Fruit fly (Drosophila melanogaster) whole organism, embryonic: ENCODE data around the gene Ogdh.

Experiments
- Asciz ChIP-seq: fragments of 200-800 bp; sonication (Bioruptor generic); optimal IDR thresholded peaks from 2 replicates; lab custom pipeline; 2017; ENCODE audit warnings: missing biosample characterization, mild to moderate bottlenecking, missing genetic modification characterization, missing genetic modification reagents
- B-H2 ChIP-seq: fragments of 200-800 bp; sonication (Bioruptor generic); optimal IDR thresholded peaks from 2 replicates; lab custom pipeline; 2018; ENCODE audit warnings: missing biosample characterization, mild to moderate bottlenecking, missing genetic modification characterization
- BEAF-32 ChIP-seq: fragments of 200-800 bp; sonication (Bioruptor generic); optimal IDR thresholded peaks from 3 replicates; lab custom pipeline; 2017; ENCODE audit warnings: missing biosample characterization, missing genetic modification characterization, mild to moderate bottlenecking, moderate library complexity, missing genetic modification reagents
- Bdp1 ChIP-seq: fragments of 200-800 bp; sonication (Bioruptor generic); optimal IDR thresholded peaks from 3 replicates; lab custom pipeline; 2016; ENCODE audit warnings: missing biosample characterization, missing genetic modification characterization
- CG11456 ChIP-seq: fragments of 200-800 bp; sonication (Bioruptor generic); IDR thresholded peaks from 3 replicates; pipeline ENCODE4 v1.3.6; 2022; ENCODE audit warnings: missing biosample characterization, missing genetic modification characterization
- CG12299 ChIP-seq: fragments of 200-800 bp; sonication (Bioruptor generic); optimal IDR thresholded peaks from 2 replicates; lab custom pipeline; 2018; ENCODE audit warnings: missing biosample characterization, mild to moderate bottlenecking, missing genetic modification characterization
- CG13296 ChIP-seq: fragments of 200-800 bp; sonication (Bioruptor generic); optimal IDR thresholded peaks from 3 replicates; lab custom pipeline; 2018; ENCODE audit warnings: missing biosample characterization, mild to moderate bottlenecking, missing genetic modification characterization
- CG17361 ChIP-seq: fragments of 200-800 bp; sonication (Bioruptor generic); IDR thresholded peaks from 3 replicates; pipeline ENCODE4 v1.3.6; 2022; ENCODE audit warnings: missing biosample characterization, missing genetic modification characterization
- CG3065 ChIP-seq: fragments of 200-800 bp; sonication (Bioruptor generic); optimal IDR thresholded peaks from 2 replicates; lab custom pipeline; 2016; ENCODE audit warnings: missing biosample characterization, missing genetic modification characterization
- CG3163 ChIP-seq: fragments of 200-800 bp; sonication (Bioruptor generic); optimal IDR thresholded peaks from 3 replicates; lab custom pipeline; 2016; ENCODE audit warnings: missing biosample characterization, missing genetic modification characterization
- CG32767 ChIP-seq: fragments of 200-800 bp; sonication (Bioruptor generic); IDR thresholded peaks from 2 replicates; pipeline ENCODE4 v1.3.6; 2022; ENCODE audit warnings: missing biosample characterization, missing genetic modification characterization
- CG34422 ChIP-seq: fragments of 200-800 bp; sonication (Bioruptor generic); IDR thresholded peaks from 3 replicates; pipeline ENCODE4 v1.3.6; 2022; ENCODE audit warnings: missing biosample characterization, missing genetic modification characterization
- CG3847 ChIP-seq: fragments of 200-800 bp; sonication (Bioruptor generic); IDR thresholded peaks from 2 replicates; pipeline ENCODE4 v1.3.6; 2022; ENCODE audit warnings: missing biosample characterization, missing genetic modification characterization
- CG43689 ChIP-seq: fragments of 200-800 bp; sonication (Bioruptor generic); IDR thresholded peaks from 2 replicates; pipeline ENCODE4 v1.3.6; 2022; ENCODE audit warnings: missing biosample characterization, missing genetic modification characterization
- CG4424 ChIP-seq: fragments of 200-800 bp; sonication (Bioruptor generic); optimal IDR thresholded peaks from 3 replicates; lab custom pipeline; 2016; ENCODE audit warnings: missing biosample characterization, missing genetic modification characterization
- CG7928 ChIP-seq: fragments of 200-800 bp; sonication (Bioruptor generic); optimal IDR thresholded peaks from 2 replicates; lab custom pipeline; 2017; ENCODE audit warnings: missing biosample characterization, mild to moderate bottlenecking, missing genetic modification characterization
- CG7987 ChIP-seq: fragments of 200-800 bp; sonication (Bioruptor generic); optimal IDR thresholded peaks from 2 replicates; lab custom pipeline; 2018; ENCODE audit warnings: missing biosample characterization, mild to moderate bottlenecking, missing genetic modification characterization, moderate library complexity
- CG8290 ChIP-seq, 3 experiments: fragments of 200-800 bp; sonication (Bioruptor generic); optimal IDR thresholded peaks; 2 replicates each; lab custom pipeline; 2016 to 2019; ENCODE audit warnings: missing biosample characterization in 3 of 3, missing genetic modification characterization in 3 of 3, mild to moderate bottlenecking in 2 of 3, moderate library complexity in 1 of 3
- CG8765 ChIP-seq: fragments of 200-800 bp; sonication (Bioruptor generic); IDR thresholded peaks from 2 replicates; pipeline ENCODE4 v1.3.6; 2022; ENCODE audit warnings: missing biosample characterization, missing genetic modification characterization
- CG9437 ChIP-seq: fragments of 200-800 bp; sonication (Bioruptor generic); optimal IDR thresholded peaks from 2 replicates; lab custom pipeline; 2018; ENCODE audit warnings: missing biosample characterization, mild to moderate bottlenecking, missing genetic modification characterization
- Camta ChIP-seq: fragments of 200-800 bp; sonication (Bioruptor generic); optimal IDR thresholded peaks from 2 replicates; lab custom pipeline; 2016; ENCODE audit warnings: missing biosample characterization, missing genetic modification characterization
- HHEX ChIP-seq: fragments of 200-800 bp; sonication (Bioruptor generic); optimal IDR thresholded peaks from 3 replicates; lab custom pipeline; 2017; ENCODE audit warnings: missing biosample characterization, mild to moderate bottlenecking, missing genetic modification characterization, missing genetic modification reagents
- Hey ChIP-seq: fragments of 200-800 bp; sonication (Bioruptor generic); optimal IDR thresholded peaks from 3 replicates; lab custom pipeline; 2018; ENCODE audit warnings: missing biosample characterization, mild to moderate bottlenecking, missing genetic modification characterization
- Nf-YB ChIP-seq: fragments of 200-800 bp; sonication (Bioruptor generic); optimal IDR thresholded peaks from 3 replicates; lab custom pipeline; 2019; ENCODE audit warnings: missing biosample characterization, mild to moderate bottlenecking, missing genetic modification characterization, moderate library complexity
- NfI ChIP-seq: fragments of 200-800 bp; sonication (Bioruptor generic); optimal IDR thresholded peaks from 3 replicates; lab custom pipeline; 2018; ENCODE audit warnings: missing biosample characterization, mild to moderate bottlenecking, missing genetic modification characterization, moderate library complexity
- Optix ChIP-seq: fragments of 200-800 bp; sonication (Bioruptor generic); IDR thresholded peaks from 3 replicates; pipeline ENCODE4 v1.3.6; 2022; ENCODE audit warnings: missing biosample characterization, missing genetic modification characterization
- Pdp1 ChIP-seq, 2 experiments: fragments of 200-800 bp; sonication (Bioruptor generic); optimal IDR thresholded peaks; 3 replicates each; lab custom pipeline; 2016; ENCODE audit warnings: missing biosample characterization in 2 of 2, missing genetic modification characterization in 2 of 2, mild to moderate bottlenecking in 1 of 2, moderate library complexity in 1 of 2
- Rfx ChIP-seq: fragments of 200-800 bp; sonication (Bioruptor generic); IDR thresholded peaks from 2 replicates; pipeline ENCODE4 v1.3.6; 2022; ENCODE audit warnings: missing biosample characterization, missing genetic modification characterization
- Spps ChIP-seq: fragments of 200-800 bp; sonication (Bioruptor generic); optimal IDR thresholded peaks from 2 replicates; lab custom pipeline; 2018; ENCODE audit warnings: missing biosample characterization, mild to moderate bottlenecking, missing genetic modification characterization
- Stat92E ChIP-seq, 3 experiments: fragments of >200 bp in 2 of 3; fragments of 200-800 bp in 1 of 3; sonication (Bioruptor generic) in 1 of 3; optimal IDR thresholded peaks; 2 replicates each; lab custom pipeline; 2017 to 2019; ENCODE audit warnings: missing biosample characterization in 3 of 3, missing genetic modification characterization in 3 of 3, mild to moderate bottlenecking in 1 of 3, moderate library complexity in 1 of 3
- Xbp1 ChIP-seq: fragments of 200-800 bp; sonication (Bioruptor generic); optimal IDR thresholded peaks from 3 replicates; lab custom pipeline; 2016; ENCODE audit warnings: missing biosample characterization, mild to moderate bottlenecking, missing genetic modification characterization
- ase ChIP-seq: fragments of 200-800 bp; sonication (Bioruptor generic); IDR thresholded peaks from 3 replicates; pipeline ENCODE4 v1.3.6; 2022; ENCODE audit warnings: missing biosample characterization, missing genetic modification characterization
- btn ChIP-seq: fragments of 200-800 bp; sonication (Bioruptor generic); optimal IDR thresholded peaks from 2 replicates; lab custom pipeline; 2016; ENCODE audit warnings: missing biosample characterization, missing genetic modification characterization
- cas ChIP-seq: fragments of 200-800 bp; sonication (Bioruptor generic); IDR thresholded peaks from 2 replicates; pipeline ENCODE4 v1.3.6; 2022; ENCODE audit warnings: missing biosample characterization, missing genetic modification characterization
- danr ChIP-seq: fragments of 200-800 bp; sonication (Bioruptor generic); IDR thresholded peaks from 2 replicates; pipeline ENCODE4 v1.3.6; 2022; ENCODE audit warnings: missing biosample characterization, missing genetic modification characterization
- jigr1 ChIP-seq: fragments of 200-800 bp; sonication (Bioruptor generic); IDR thresholded peaks from 3 replicates; pipeline ENCODE4 v1.3.6; 2022; ENCODE audit warnings: missing biosample characterization, missing genetic modification characterization
- lab ChIP-seq: fragments of 200-800 bp; sonication (Bioruptor generic); optimal IDR thresholded peaks from 3 replicates; lab custom pipeline; 2017; ENCODE audit warnings: missing biosample characterization, missing genetic modification characterization, mild to moderate bottlenecking, moderate library complexity, missing genetic modification reagents
- lbe ChIP-seq: fragments of 200-800 bp; sonication (Bioruptor generic); optimal IDR thresholded peaks from 2 replicates; lab custom pipeline; 2016; ENCODE audit warnings: missing biosample characterization, mild to moderate bottlenecking, missing genetic modification characterization
- lilli ChIP-seq: fragments of 200-800 bp; sonication (Bioruptor generic); optimal IDR thresholded peaks from 3 replicates; lab custom pipeline; 2016; ENCODE audit warnings: missing biosample characterization, missing genetic modification characterization
- lola ChIP-seq, 3 experiments: fragments of >200 bp in 2 of 3; fragments of 200-800 bp in 1 of 3; sonication (Bioruptor generic) in 1 of 3; optimal IDR thresholded peaks; 2 replicates each; lab custom pipeline; 2017 to 2019; ENCODE audit warnings: missing biosample characterization in 3 of 3, missing genetic modification characterization in 3 of 3, mild to moderate bottlenecking in 1 of 3, moderate library complexity in 1 of 3
- otp ChIP-seq: fragments of 200-800 bp; sonication (Bioruptor generic); IDR thresholded peaks from 3 replicates; pipeline ENCODE4, ENCODE4 v1.3.6; 2022; ENCODE audit warnings: missing biosample characterization, missing genetic modification characterization
- peb ChIP-seq: fragments of 200-800 bp; sonication (Bioruptor generic); IDR thresholded peaks from 2 replicates; pipeline ENCODE4 v1.3.6; 2022; ENCODE audit warnings: missing biosample characterization, missing genetic modification characterization
- psq ChIP-seq: fragments of 200-800 bp; sonication (Bioruptor generic); optimal IDR thresholded peaks from 2 replicates; lab custom pipeline; 2017; ENCODE audit warnings: missing biosample characterization, missing genetic modification characterization
- sens ChIP-seq: fragments of 200-800 bp; sonication (Bioruptor generic); peaks from one replicate; lab custom pipeline; 2016; ENCODE audit warnings: missing biosample characterization, missing genetic modification characterization
- shn ChIP-seq: fragments of 200-800 bp; sonication (Bioruptor generic); optimal IDR thresholded peaks from 3 replicates; lab custom pipeline; 2016; ENCODE audit warnings: missing biosample characterization, missing genetic modification characterization
- ssp ChIP-seq: fragments of 200-800 bp; sonication (Bioruptor generic); IDR thresholded peaks from 2 replicates; pipeline ENCODE4 v1.3.6; 2022; ENCODE audit warnings: missing biosample characterization, missing genetic modification characterization
- stc ChIP-seq: fragments of 200-800 bp; sonication (Bioruptor generic); IDR thresholded peaks from 2 replicates; pipeline ENCODE4 v1.3.6; 2022; ENCODE audit warnings: missing biosample characterization, missing genetic modification characterization
- vvl ChIP-seq: fragments of 200-800 bp; sonication (Bioruptor generic); IDR thresholded peaks from 2 replicates; pipeline ENCODE4 v1.3.6; 2022; ENCODE audit warnings: missing biosample characterization, missing genetic modification characterization
- zfh1 ChIP-seq: fragments of 200-800 bp; sonication (Bioruptor generic); IDR thresholded peaks from 3 replicates; pipeline ENCODE4 v1.3.6; 2022; ENCODE audit warnings: missing biosample characterization, missing genetic modification characterization

Ogdh gene

DNA sequence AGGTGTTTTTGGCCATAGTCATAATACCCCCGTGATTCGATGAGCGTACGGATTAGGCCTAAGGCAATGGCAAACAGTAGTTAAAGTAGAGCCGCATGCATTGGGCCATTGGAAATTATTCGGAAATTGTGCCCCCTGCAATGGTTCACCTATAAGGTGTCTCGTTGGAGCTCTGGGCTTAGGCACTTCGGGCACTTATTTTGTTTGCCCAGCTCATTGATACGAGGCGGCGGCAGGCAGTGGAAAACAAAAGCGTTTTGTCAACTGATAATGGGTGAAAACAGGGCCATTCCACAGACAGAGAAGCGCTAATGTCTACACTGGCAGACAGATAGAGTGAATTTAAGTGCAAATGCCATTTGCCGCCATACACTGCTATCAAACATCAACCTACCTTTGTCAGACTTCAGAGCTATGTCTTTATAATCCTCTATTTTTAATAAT is 51.6 kb downstream of the Ogdh start (continued):
- TF ChIP-seq lab (GFP tag; lab: Kevin White, UChicago) (peak; percentile 59), cas (GFP tag; lab: Robert Waterston, UW) (0 out of 2 replicates have a peak, but pooled peaks have one; percentile 25), stc (GFP tag; lab: Robert Waterston, UW) (0 out of 2 replicates have a peak, but pooled peaks have one; percentile 15), BEAF-32 (GFP tag; lab: Kevin White, UChicago) (no peak), CG7987 (GFP tag; lab: Kevin White, UChicago) (peak; percentile 40), ssp (GFP tag; lab: Robert Waterston, UW) (0 out of 2 replicates have a peak, but pooled peaks have one; percentile 11), lilli (GFP tag; lab: Kevin White, UChicago) (no peak), zfh1 (0 out of 3 replicates have a peak, but pooled peaks have one; percentile 21), CG8290 (GFP tag; optimal IDR thresholded peaks at IDR 0.05; lab: Kevin White, UChicago) (no peak), CG8290 (tag; optimal IDR thresholded peaks at IDR 0.05; lab: Kevin White, UChicago) (peak in 1 of 2 experiments; percentile 21), CG7928 (peak; percentile 14), NfI (peak; percentile 4), Bdp1 (GFP tag; lab: Kevin White, UChicago) (peak; percentile 4), B-H2 (GFP tag; lab: Kevin White, UChicago) (peak; percentile 39), Hey (peak; percentile 33), ase (GFP tag; lab: Robert Waterston, UW) (no peak), Asciz (GFP tag; lab: Kevin White, UChicago) (peak; percentile 2), CG3847 (GFP tag; lab: Robert Waterston, UW) (0 out of 2 replicates have a peak, but pooled peaks have one; percentile 32), CG13296 (GFP tag; lab: Kevin White, UChicago) (peak; percentile 34), Pdp1 (GFP tag; optimal IDR thresholded peaks at IDR 0.05; lab: Kevin White, UChicago) (peak in 1 of 2 experiments; percentile 8), Rfx (peak; percentile 40), CG11456 (peak; percentile 28; the same call in 1 of the 3 replicates), sens (GFP tag; lab: Kevin White, UChicago) (peak; percentile 75), danr (GFP tag; lab: Robert Waterston, UW) (0 out of 2 replicates have a peak, but pooled peaks have one; percentile 19)

DNA sequence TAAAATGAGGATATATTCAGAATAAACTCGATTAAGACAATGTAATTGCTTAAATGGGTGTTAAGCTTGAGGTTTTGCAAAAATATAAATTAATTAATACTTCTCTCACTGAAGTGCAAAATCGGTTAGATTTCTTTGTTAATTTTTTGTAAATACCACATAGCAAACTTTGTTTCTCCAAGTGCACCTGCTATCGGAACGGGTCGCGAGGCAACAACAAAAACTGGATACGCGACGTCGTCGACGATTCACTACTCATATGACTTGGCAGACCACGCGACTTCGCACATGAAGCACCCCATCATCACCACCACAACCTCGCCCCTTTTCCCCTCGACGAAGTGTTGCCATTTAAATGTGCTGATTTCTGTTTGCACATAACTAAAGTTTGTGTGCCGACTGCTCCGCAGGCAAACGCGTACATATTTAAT is 52.4 kb downstream of the Ogdh start:
- TF ChIP-seq CG4424 (GFP tag; lab: Kevin White, UChicago) (no peak), shn (no peak), Bdp1 (GFP tag; lab: Kevin White, UChicago) (no peak), CG43689 (no peak), vvl (GFP tag; lab: Robert Waterston, UW) (peak; percentile 53; the same call in 1 of the 2 replicates), CG3065 (GFP tag; lab: Kevin White, UChicago) (no peak), CG8290 (GFP tag; optimal IDR thresholded peaks at IDR 0.05; lab: Kevin White, UChicago) (no peak), CG8290 (tag; optimal IDR thresholded peaks at IDR 0.05; lab: Kevin White, UChicago) (peak in 1 of 2 experiments; percentile 56), Xbp1 (peak; percentile 52), CG17361 (GFP tag; lab: Robert Waterston, UW) (peak; percentile 39; the same call in 1 of the 3 replicates), otp (GFP tag; lab: Robert Waterston, UW) (peak; percentile 40; the same call in 1 of the 3 replicates), lola (GFP tag; optimal IDR thresholded peaks at IDR 0.05; lab: Kevin White, UChicago) (no peak), Optix (peak; percentile 34; the same call in 1 of the 3 replicates), Nf-YB (GFP tag; lab: Kevin White, UChicago) (no peak), Stat92E (GFP tag; optimal IDR thresholded peaks at IDR 0.05; lab: Kevin White, UChicago) (no peak), psq (no peak), CG8765 (GFP tag; lab: Robert Waterston, UW) (no peak), Spps (tag; lab: Kevin White, UChicago) (no peak), CG34422 (no peak), Camta (GFP tag; lab: Kevin White, UChicago) (no peak), lbe (GFP tag; lab: Kevin White, UChicago) (peak; percentile 19), CG12299 (tag; lab: Kevin White, UChicago) (no peak), CG32767 (GFP tag; lab: Robert Waterston, UW) (no peak), jigr1 (GFP tag; lab: Robert Waterston, UW) (no peak), CG9437 (GFP tag; lab: Kevin White, UChicago) (peak; percentile 39), CG3163 (GFP tag; lab: Kevin White, UChicago) (no peak), btn (GFP tag; lab: Kevin White, UChicago) (no peak), peb (0 out of 2 replicates have a peak, but pooled peaks have one; percentile 16), HHEX (GFP tag; lab: Kevin White, UChicago) (no peak)
